Worm (Caenorhabditis elegans): ENCODE results near the gene T28B11.1.
A peak's percentile ranks its signal among the peaks of the same experiment; 100 is the strongest.

DNA sequence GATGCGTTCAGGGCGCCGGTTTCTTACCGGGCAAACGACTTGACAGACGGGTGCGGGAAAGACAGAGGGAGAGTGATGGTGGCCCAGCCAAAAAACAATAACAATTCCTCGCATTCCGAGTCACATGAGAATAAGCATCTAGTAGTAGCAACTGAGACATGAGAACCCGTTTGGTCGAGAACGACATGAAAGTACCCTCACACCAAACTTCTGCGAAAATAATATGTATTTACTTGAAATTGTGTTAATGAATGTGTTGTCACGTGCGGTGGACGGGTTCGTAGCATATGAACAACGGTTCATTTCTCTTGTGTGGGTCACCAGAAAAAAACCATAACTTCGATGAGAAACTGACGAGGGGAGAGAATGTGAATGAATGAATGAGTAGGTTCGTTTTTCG, 11.3 kb downstream of the T28B11.1 start:
- TF ChIP-seq fos-1 (tag; optimal IDR thresholded peaks at IDR 0.05) (no peak), aly-2 (tag; optimal IDR thresholded peaks at IDR 0.05) (no peak), nhr-12 (tag; optimal IDR thresholded peaks at IDR 0.05) (no peak), zag-1 (tag; optimal IDR thresholded peaks at IDR 0.05) (no peak), unc-39 (tag; optimal IDR thresholded peaks at IDR 0.05) (no peak), Y55F3AM.14 (GFP tag; optimal IDR thresholded peaks at IDR 0.05) (no peak), ztf-4 (tag; optimal IDR thresholded peaks at IDR 0.05) (no peak), ama-1 (optimal IDR thresholded peaks at IDR 0.05) (no peak), blmp-1 (tag; optimal IDR thresholded peaks at IDR 0.05; ENCODE audit: insufficient read depth) (peak; percentile 22), nhr-237 (tag; optimal IDR thresholded peaks at IDR 0.05) (no peak), unc-62 (GFP tag; optimal IDR thresholded peaks at IDR 0.05) (no peak), dmd-4 (tag; optimal IDR thresholded peaks at IDR 0.05) (no peak), elt-3 (tag; optimal IDR thresholded peaks at IDR 0.05) (no peak)
